Fruit fly (Drosophila melanogaster) whole organism, embryonic: Measurements from ENCODE around the gene eIF2alpha.

Experiments
- CG10431 ChIP-seq: fragments of 200-800 bp; sonication (Bioruptor generic); optimal IDR thresholded peaks from 3 replicates; lab custom pipeline; 2018; ENCODE audit warnings: missing biosample characterization, mild to moderate bottlenecking, missing genetic modification characterization
- CG10654 ChIP-seq: fragments of 200-800 bp; sonication (Bioruptor generic); optimal IDR thresholded peaks from 2 replicates; lab custom pipeline; 2016; ENCODE audit warnings: missing biosample characterization, missing genetic modification characterization
- CG10959 ChIP-seq: fragments of 200-800 bp; sonication (Bioruptor generic); IDR thresholded peaks from 2 replicates; pipeline ENCODE4 v1.3.6; 2022; ENCODE audit warnings: missing biosample characterization, missing genetic modification characterization
- CG11504 ChIP-seq: fragments of 200-800 bp; sonication (Bioruptor generic); optimal IDR thresholded peaks from 3 replicates; lab custom pipeline; 2019; ENCODE audit warnings: missing biosample characterization, mild to moderate bottlenecking, missing genetic modification characterization, moderate library complexity
- CG11560 ChIP-seq: fragments of 200-800 bp; sonication (Bioruptor generic); IDR thresholded peaks from 3 replicates; pipeline ENCODE4 v1.3.6; 2022; ENCODE audit warnings: missing biosample characterization, missing genetic modification characterization
- CG12769 ChIP-seq: fragments of 200-800 bp; sonication (Bioruptor generic); optimal IDR thresholded peaks from 2 replicates; lab custom pipeline; 2019; ENCODE audit warnings: missing biosample characterization, mild to moderate bottlenecking, missing genetic modification characterization, moderate library complexity
- CG13775 ChIP-seq: fragments of 200-800 bp; sonication (Bioruptor generic); optimal IDR thresholded peaks from 3 replicates; lab custom pipeline; 2017; ENCODE audit warnings: missing biosample characterization, mild to moderate bottlenecking, missing genetic modification characterization
- CG16813 ChIP-seq: fragments of 200-800 bp; sonication (Bioruptor generic); IDR thresholded peaks from 3 replicates; pipeline ENCODE4 v1.3.6; 2022; ENCODE audit warnings: missing biosample characterization, missing genetic modification characterization; ENCODE audit not compliant: partially characterized antibody
- CG17359 ChIP-seq: fragments of 200-800 bp; sonication (Bioruptor generic); optimal IDR thresholded peaks from 3 replicates; lab custom pipeline; 2018; ENCODE audit warnings: missing biosample characterization, mild to moderate bottlenecking, missing genetic modification characterization, moderate library complexity
- CG31365 ChIP-seq: fragments of 200-800 bp; sonication (Bioruptor generic); optimal IDR thresholded peaks from 2 replicates; lab custom pipeline; 2018; ENCODE audit warnings: missing biosample characterization, mild to moderate bottlenecking, missing genetic modification characterization
- CG33557 ChIP-seq: fragments of 200-800 bp; sonication (Bioruptor generic); optimal IDR thresholded peaks from 2 replicates; lab custom pipeline; 2019; ENCODE audit warnings: missing biosample characterization, mild to moderate bottlenecking, missing genetic modification characterization, moderate library complexity
- CG34422 ChIP-seq: fragments of 200-800 bp; sonication (Bioruptor generic); IDR thresholded peaks from 3 replicates; pipeline ENCODE4 v1.3.6; 2022; ENCODE audit warnings: missing biosample characterization, missing genetic modification characterization
- CG4854 ChIP-seq: fragments of 200-800 bp; sonication (Bioruptor generic); optimal IDR thresholded peaks from 2 replicates; lab custom pipeline; 2016; ENCODE audit warnings: missing biosample characterization, missing genetic modification characterization, inconsistent platforms
- CG7928 ChIP-seq: fragments of 200-800 bp; sonication (Bioruptor generic); optimal IDR thresholded peaks from 2 replicates; lab custom pipeline; 2017; ENCODE audit warnings: missing biosample characterization, mild to moderate bottlenecking, missing genetic modification characterization
- CG8388 ChIP-seq: fragments of 200-800 bp; sonication (Bioruptor generic); optimal IDR thresholded peaks from 2 replicates; lab custom pipeline; 2019; ENCODE audit warnings: missing biosample characterization, mild to moderate bottlenecking, missing genetic modification characterization, moderate library complexity
- CG9437 ChIP-seq: fragments of 200-800 bp; sonication (Bioruptor generic); optimal IDR thresholded peaks from 2 replicates; lab custom pipeline; 2018; ENCODE audit warnings: missing biosample characterization, mild to moderate bottlenecking, missing genetic modification characterization
- CHES-1-like ChIP-seq: fragments of 200-800 bp; sonication (Bioruptor generic); optimal IDR thresholded peaks from 2 replicates; lab custom pipeline; 2016; ENCODE audit warnings: missing biosample characterization, missing genetic modification characterization
- E2f2 ChIP-seq: fragments of 200-800 bp; sonication (Bioruptor generic); IDR thresholded peaks from 2 replicates; pipeline ENCODE4 v1.3.6; 2022; ENCODE audit warnings: missing biosample characterization, missing genetic modification characterization
- Fer3 ChIP-seq: fragments of 200-800 bp; sonication (Bioruptor generic); optimal IDR thresholded peaks from 2 replicates; lab custom pipeline; 2018; ENCODE audit warnings: missing biosample characterization, mild to moderate bottlenecking, missing genetic modification characterization, moderate library complexity
- GATAe ChIP-seq: fragments of 200-800 bp; sonication (Bioruptor generic); conservative IDR thresholded peaks from 2 replicates; pipeline ENCODE4 v1.3.6; 2022; ENCODE audit warnings: missing biosample characterization, missing genetic modification characterization
- Hmx ChIP-seq: fragments of 200-800 bp; sonication (Bioruptor generic); optimal IDR thresholded peaks from 2 replicates; lab custom pipeline; 2016; ENCODE audit warnings: missing biosample characterization, missing genetic modification characterization
- Max ChIP-seq: fragments of 200-800 bp; sonication (Bioruptor generic); optimal IDR thresholded peaks from 2 replicates; lab custom pipeline; 2016; ENCODE audit warnings: missing biosample characterization, mild to moderate bottlenecking, missing genetic modification characterization
- NFAT ChIP-seq: fragments of 200-800 bp; sonication (Bioruptor generic); IDR thresholded peaks from 2 replicates; pipeline ENCODE4 v1.3.6; 2022; ENCODE audit warnings: missing biosample characterization, missing genetic modification characterization
- Xrp1 ChIP-seq: fragments of 200-800 bp; sonication (Bioruptor generic); IDR thresholded peaks from 2 replicates; pipeline ENCODE4 v1.3.6; 2022; ENCODE audit warnings: missing biosample characterization, missing genetic modification characterization
- ase ChIP-seq: fragments of 200-800 bp; sonication (Bioruptor generic); IDR thresholded peaks from 3 replicates; pipeline ENCODE4 v1.3.6; 2022; ENCODE audit warnings: missing biosample characterization, missing genetic modification characterization
- bsh ChIP-seq, 2 experiments: fragments of 200-800 bp; sonication (Bioruptor generic); optimal IDR thresholded peaks; 2 replicates each; lab custom pipeline; 2017 to 2018; ENCODE audit warnings: mild to moderate bottlenecking in 2 of 2, missing biosample characterization in 2 of 2, missing genetic modification characterization in 2 of 2, moderate library complexity in 1 of 2
- cg ChIP-seq: fragments of 200-800 bp; sonication (Bioruptor generic); optimal IDR thresholded peaks from 3 replicates; lab custom pipeline; 2019; ENCODE audit warnings: missing biosample characterization, mild to moderate bottlenecking, missing genetic modification characterization, moderate library complexity
- chif ChIP-seq, 2 experiments: fragments of 200-800 bp; sonication (Bioruptor generic); optimal IDR thresholded peaks; 3 replicates each; lab custom pipeline; 2016; ENCODE audit warnings: missing biosample characterization in 2 of 2, missing genetic modification characterization in 2 of 2
- corto ChIP-seq: fragments of 200-800 bp; sonication (Bioruptor generic); optimal IDR thresholded peaks from 2 replicates; lab custom pipeline; 2016; ENCODE audit warnings: missing biosample characterization, mild to moderate bottlenecking, missing genetic modification characterization, moderate library complexity
- da ChIP-seq: fragments of 200-800 bp; sonication (Bioruptor generic); optimal IDR thresholded peaks from 2 replicates; lab custom pipeline; 2016; ENCODE audit warnings: missing biosample characterization, missing genetic modification characterization
- exex ChIP-seq: fragments of 200-800 bp; sonication (Bioruptor generic); optimal IDR thresholded peaks from 4 replicates; lab custom pipeline; 2018; ENCODE audit warnings: missing biosample characterization, mild to moderate bottlenecking, missing genetic modification characterization, moderate library complexity
- fd102C ChIP-seq: fragments of 200-800 bp; sonication (Bioruptor generic); optimal IDR thresholded peaks from 2 replicates; lab custom pipeline; 2018; ENCODE audit warnings: missing biosample characterization, mild to moderate bottlenecking, missing genetic modification characterization, moderate library complexity
- fd3F ChIP-seq: fragments of 200-800 bp; sonication (Bioruptor generic); optimal IDR thresholded peaks from 2 replicates; lab custom pipeline; 2018; ENCODE audit warnings: missing biosample characterization, mild to moderate bottlenecking, missing genetic modification characterization, moderate library complexity
- fru ChIP-seq: fragments of >200 bp; optimal IDR thresholded peaks from 2 replicates; lab custom pipeline; 2017
- gcm ChIP-seq: fragments of 200-800 bp; sonication (Bioruptor generic); optimal IDR thresholded peaks from 2 replicates; lab custom pipeline; 2019; ENCODE audit warnings: missing biosample characterization, mild to moderate bottlenecking, missing genetic modification characterization, moderate library complexity
- hb ChIP-seq: fragments of 200-800 bp; sonication (Bioruptor generic); IDR thresholded peaks from 3 replicates; pipeline ENCODE4 v1.3.6; 2022; ENCODE audit warnings: missing biosample characterization, missing genetic modification characterization; ENCODE audit not compliant: partially characterized antibody
- insv ChIP-seq, 2 experiments: fragments of 200-800 bp; sonication (Bioruptor generic); optimal IDR thresholded peaks; 3 replicates each; lab custom pipeline; 2016 to 2018; ENCODE audit warnings: missing biosample characterization in 2 of 2, missing genetic modification characterization in 2 of 2
- inv ChIP-seq: fragments of 200-800 bp; sonication (Bioruptor generic); IDR thresholded peaks from 2 replicates; pipeline ENCODE4 v1.3.6; 2022; ENCODE audit warnings: missing biosample characterization, missing genetic modification characterization; ENCODE audit not compliant: partially characterized antibody
- row ChIP-seq: fragments of 200-800 bp; sonication (Bioruptor generic); IDR thresholded peaks from 3 replicates; pipeline ENCODE4 v1.3.6; 2022; ENCODE audit warnings: missing biosample characterization, missing genetic modification characterization
- sc ChIP-seq, 3 experiments: fragments of >200 bp in 2 of 3; fragments of 200-800 bp in 1 of 3; sonication (Bioruptor generic) in 1 of 3; optimal IDR thresholded peaks; 2 replicates in 2 of 3; 3 replicates in 1 of 3; lab custom pipeline; 2017; ENCODE audit warnings: mild to moderate bottlenecking in 1 of 3, missing biosample characterization in 1 of 3, missing genetic modification characterization in 1 of 3, missing genetic modification reagents in 1 of 3
- scrt ChIP-seq: fragments of 200-800 bp; sonication (Bioruptor generic); optimal IDR thresholded peaks from 2 replicates; lab custom pipeline; 2018; ENCODE audit warnings: missing biosample characterization, mild to moderate bottlenecking, missing genetic modification characterization, moderate library complexity
- sens ChIP-seq: fragments of 200-800 bp; sonication (Bioruptor generic); peaks from one replicate; lab custom pipeline; 2016; ENCODE audit warnings: missing biosample characterization, missing genetic modification characterization
- sisA ChIP-seq: fragments of 200-800 bp; sonication (Bioruptor generic); IDR thresholded peaks from 2 replicates; pipeline ENCODE4 v1.3.6; 2022; ENCODE audit warnings: missing biosample characterization, missing genetic modification characterization
- slou ChIP-seq: fragments of 200-800 bp; sonication (Bioruptor generic); optimal IDR thresholded peaks from 3 replicates; lab custom pipeline; 2016; ENCODE audit warnings: missing biosample characterization, missing genetic modification characterization
- tgo ChIP-seq: fragments of 200-800 bp; sonication (Bioruptor generic); IDR thresholded peaks from 3 replicates; pipeline ENCODE4 v1.3.6; 2022; ENCODE audit warnings: missing biosample characterization, missing genetic modification characterization
- wdn ChIP-seq: fragments of 200-800 bp; sonication (Bioruptor generic); IDR thresholded peaks from 2 replicates; pipeline ENCODE4 v1.3.6; 2022; ENCODE audit warnings: missing biosample characterization, missing genetic modification characterization
- zen ChIP-seq: fragments of 200-800 bp; sonication (Bioruptor generic); optimal IDR thresholded peaks from 3 replicates; lab custom pipeline; 2018; ENCODE audit warnings: missing biosample characterization, mild to moderate bottlenecking, missing genetic modification characterization, moderate library complexity
- zen2 ChIP-seq: fragments of 200-800 bp; sonication (Bioruptor generic); IDR thresholded peaks from 3 replicates; pipeline ENCODE4 v1.3.6; 2022; ENCODE audit warnings: missing biosample characterization, missing genetic modification characterization; ENCODE audit not compliant: partially characterized antibody

Gene eIF2alpha

DNA sequence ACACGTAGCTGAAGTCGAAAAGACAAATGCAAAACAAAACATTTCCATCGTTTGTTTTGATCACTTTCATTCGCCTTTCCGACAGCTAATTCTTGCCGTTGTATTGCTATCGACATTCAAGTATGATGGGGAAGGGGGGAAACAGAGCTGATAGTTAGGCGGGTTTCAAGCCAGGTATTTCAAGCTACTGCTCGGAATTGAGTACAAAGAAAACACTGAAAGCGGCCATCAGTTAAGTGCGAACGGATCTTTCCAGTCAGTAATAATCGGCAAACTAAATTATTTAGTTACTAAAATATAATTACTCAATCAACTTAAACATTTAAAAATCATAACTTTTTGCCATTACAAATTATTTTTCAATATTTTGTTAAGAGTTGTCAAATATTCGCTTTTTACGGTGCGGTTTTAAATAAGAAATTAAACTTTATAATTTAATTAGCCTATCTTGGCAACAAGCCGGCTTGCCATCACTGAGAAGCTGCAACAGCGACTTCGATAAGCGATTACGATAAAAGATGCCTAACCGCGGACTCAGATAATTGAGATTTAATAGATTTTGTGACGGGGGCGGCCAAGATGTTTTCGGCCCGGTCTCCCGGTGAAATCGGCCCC, 18.9 kb downstream of the eIF2alpha start (continued):
- TF ChIP-seq NFAT (GFP tag; lab: Robert Waterston, UW) (no peak), sc (optimal IDR thresholded peaks at IDR 0.05; lab: Kevin White, UChicago) (no peak), sc (GFP tag; optimal IDR thresholded peaks at IDR 0.05; lab: Kevin White, UChicago) (no peak), CG4854 (GFP tag; lab: Kevin White, UChicago) (no peak), slou (no peak), CG12769 (tag; lab: Kevin White, UChicago) (no peak), row (peak; percentile 75), sens (peak; percentile 45), CG31365 (tag; lab: Kevin White, UChicago) (no peak), CG9437 (GFP tag; lab: Kevin White, UChicago) (no peak), exex (no peak), CG11504 (tag; lab: Kevin White, UChicago) (no peak), CG13775 (peak; percentile 16), zen (tag; lab: Kevin White, UChicago) (no peak)

DNA sequence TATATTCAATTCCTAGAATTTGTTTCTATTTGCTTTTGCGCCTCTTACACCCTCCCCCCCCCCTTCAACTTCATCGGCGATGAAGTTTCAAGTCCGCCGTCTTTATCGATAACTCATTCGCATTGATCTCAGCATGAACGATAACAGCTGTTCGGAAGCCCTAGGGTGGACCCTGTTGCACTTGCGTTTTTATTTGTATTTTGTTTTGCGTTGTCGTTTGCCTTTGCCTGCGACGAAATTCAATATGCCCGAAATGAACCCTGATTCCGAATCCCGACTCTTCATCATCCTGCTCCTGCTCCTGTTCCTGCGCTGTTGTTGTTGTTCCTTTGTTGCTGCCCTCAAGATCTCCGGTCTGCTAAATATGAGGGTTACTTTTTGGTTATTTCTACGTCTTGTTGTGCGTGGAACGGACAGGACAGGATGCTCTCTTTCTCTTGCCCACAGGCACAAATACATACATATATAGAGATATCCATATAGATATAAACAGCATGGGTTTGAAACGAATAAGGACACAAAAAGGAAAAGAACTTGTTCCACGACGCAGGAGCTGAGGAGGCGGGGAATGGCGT, 20.2 kb downstream of the eIF2alpha start:
- TF ChIP-seq gcm (GFP tag; lab: Kevin White, UChicago) (peak; percentile 22), Hmx (GFP tag; lab: Kevin White, UChicago) (no peak), CG16813 (GFP tag; lab: Robert Waterston, UW) (no peak), corto (GFP tag; lab: Kevin White, UChicago) (no peak), Fer3 (tag; lab: Kevin White, UChicago) (no peak), Xrp1 (GFP tag; lab: Robert Waterston, UW) (no peak), CG8388 (GFP tag; lab: Kevin White, UChicago) (no peak), zen2 (no peak), chif (GFP tag; optimal IDR thresholded peaks at IDR 0.05; lab: Kevin White, UChicago) (no peak), scrt (GFP tag; lab: Kevin White, UChicago) (peak; percentile 31), sisA (GFP tag; lab: Robert Waterston, UW) (no peak), CG17359 (tag; lab: Kevin White, UChicago) (no peak), CG10654 (GFP tag; lab: Kevin White, UChicago) (no peak), CG34422 (GFP tag; lab: Robert Waterston, UW) (no peak), fd3F (GFP tag; lab: Kevin White, UChicago) (no peak), fd102C (GFP tag; lab: Kevin White, UChicago) (no peak), CHES-1-like (GFP tag; lab: Kevin White, UChicago) (no peak), fru (lab: Kevin White, UChicago) (no peak), hb (no peak), da (GFP tag; lab: Kevin White, UChicago) (no peak), ase (GFP tag; lab: Robert Waterston, UW) (no peak), GATAe (GFP tag; lab: Robert Waterston, UW) (no peak), sc (optimal IDR thresholded peaks at IDR 0.05; lab: Kevin White, UChicago) (no peak), sc (GFP tag; optimal IDR thresholded peaks at IDR 0.05; lab: Kevin White, UChicago) (no peak), CG10959 (GFP tag; lab: Robert Waterston, UW) (no peak), cg (GFP tag; lab: Kevin White, UChicago) (peak; percentile 8), insv (GFP tag; optimal IDR thresholded peaks at IDR 0.05; lab: Kevin White, UChicago) (no peak), CG33557 (GFP tag; lab: Kevin White, UChicago) (no peak), bsh (GFP tag; optimal IDR thresholded peaks at IDR 0.05; lab: Kevin White, UChicago) (peak in 1 of 2 experiments; percentile 7), wdn (GFP tag; lab: Robert Waterston, UW) (no peak), CG11560 (tag; lab: Robert Waterston, UW) (no peak), tgo (GFP tag; lab: Robert Waterston, UW) (no peak), inv (GFP tag; lab: Robert Waterston, UW) (no peak), CG10431 (GFP tag; lab: Kevin White, UChicago) (no peak), CG7928 (peak; percentile 36), E2f2 (peak; percentile 33), Max (GFP tag; lab: Kevin White, UChicago) (no peak)
